Fruit fly (Drosophila melanogaster) whole organism: ENCODE results near the gene CG33099.

Experiments used
- CG8478 ChIP-seq: fragments of >200 bp; optimal IDR thresholded peaks from 2 replicates; lab custom pipeline; 2018; ENCODE audit warnings: inconsistent platforms
- Dll ChIP-seq: fragments of >200 bp; optimal IDR thresholded peaks from 2 replicates; lab custom pipeline; 2017
- EcR ChIP-seq, 2 experiments: fragments of >200 bp; optimal IDR thresholded peaks; 2 replicates each; lab custom pipeline; 2017; ENCODE audit warnings: missing biosample characterization in 2 of 2, missing genetic modification characterization in 2 of 2, missing genetic modification reagents in 2 of 2
- pan ChIP-seq: fragments of >200 bp; optimal IDR thresholded peaks from 2 replicates; lab custom pipeline; 2017
- psq ChIP-seq: fragments of >200 bp; optimal IDR thresholded peaks from 2 replicates; lab custom pipeline; 2017
- usp ChIP-seq: fragments of >200 bp; optimal IDR thresholded peaks from 2 replicates; lab custom pipeline; 2017; ENCODE audit warnings: missing biosample characterization, missing genetic modification characterization, mixed read lengths

CG33099 gene

DNA sequence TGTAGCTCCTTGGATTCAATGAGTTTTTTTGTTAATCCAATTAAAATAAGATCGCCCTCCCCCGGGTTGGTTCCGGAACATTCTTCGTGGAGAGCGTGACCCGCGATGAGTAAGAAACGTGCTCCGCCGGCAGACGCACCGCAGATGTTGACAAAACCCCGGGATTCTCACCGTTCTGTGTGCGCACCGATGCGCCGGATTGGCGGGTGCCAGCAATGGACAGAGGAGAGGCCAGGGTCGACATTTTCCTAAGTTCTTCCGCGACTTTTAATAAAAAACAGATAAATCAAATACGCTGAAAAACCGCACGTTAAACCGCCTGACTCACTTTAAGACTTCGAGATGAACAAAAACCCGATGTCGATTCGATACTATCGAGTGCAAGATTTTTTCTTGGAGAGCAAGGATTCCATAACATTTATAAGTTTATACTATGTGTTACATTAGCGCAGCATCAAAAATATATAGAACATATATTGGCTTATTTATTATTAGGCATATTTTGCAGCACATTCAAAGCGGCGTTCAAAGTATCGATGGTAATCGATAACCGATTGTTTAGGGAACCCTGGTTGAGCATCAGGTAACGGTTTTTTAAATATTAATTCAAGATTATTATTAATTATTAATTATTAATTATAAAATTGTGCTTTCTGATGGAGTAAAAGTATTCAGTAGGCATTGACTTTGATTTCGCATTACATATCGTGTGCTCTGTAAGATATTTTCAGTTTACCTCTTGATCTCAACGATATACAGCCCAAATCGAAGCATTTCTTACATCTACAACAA is 39.1 kb downstream of the CG33099 start, which contains the start of the genes CCT1 and tHMG1:
TSS of gene CCT1 (minus strand) at position 352 of the 792 bp plus-strand sequence.
TSS of gene tHMG1 (plus strand) at position 742 of the 792 bp plus-strand sequence.
- TF ChIP-seq usp (GFP tag; lab: Kevin White, UChicago) (no peak), psq (lab: Kevin White, UChicago) (no peak), Dll (lab: Kevin White, UChicago) (no peak), pan (lab: Kevin White, UChicago) (no peak), EcR (GFP tag; optimal IDR thresholded peaks at IDR 0.05; lab: Kevin White, UChicago) (no peak), CG8478 (lab: Kevin White, UChicago) (no peak)

- TF ChIP-seq EcR (GFP tag; optimal IDR thresholded peaks at IDR 0.05; lab: Kevin White, UChicago) (no peak), Dll (lab: Kevin White, UChicago) (no peak), CG8478 (lab: Kevin White, UChicago) (no peak), pan (lab: Kevin White, UChicago) (no peak), psq (lab: Kevin White, UChicago) (no peak), usp (GFP tag; lab: Kevin White, UChicago) (no peak)
These were observed 41.5 kb downstream of the CG33099 start, which contains the start of gene CG5376 for dm6 chr3R:22488855-22489254. CG5376 (minus strand) TSS chr3R:22488955.

dm6 chr3R:22487037-22487492 is 43.3 kb downstream of the CG33099 start, which contains the start of gene Pfdn5:
Pfdn5 (plus strand) TSS chr3R:22487039.
- TF ChIP-seq usp (GFP tag; lab: Kevin White, UChicago) (no peak), psq (lab: Kevin White, UChicago) (no peak), CG8478 (lab: Kevin White, UChicago) (no peak)

dm6 chr3R:22483537-22483936 is 46.8 kb downstream of the CG33099 start:
- TF ChIP-seq usp (GFP tag; lab: Kevin White, UChicago) (no peak), EcR (GFP tag; optimal IDR thresholded peaks at IDR 0.05; lab: Kevin White, UChicago) (no peak)
